Fruit fly (Drosophila melanogaster) whole organism, embryonic: Measurements from ENCODE around the gene CG9391.
A peak's percentile ranks its signal among the peaks of the same experiment; 100 is the strongest.

Source experiments
- ATbp ChIP-seq: fragments of 200-800 bp; sonication (Bioruptor generic); optimal IDR thresholded peaks from 2 replicates; lab custom pipeline; 2017; ENCODE audit warnings: missing biosample characterization, mild to moderate bottlenecking, missing genetic modification characterization, missing genetic modification reagents
- Adf1 ChIP-seq: fragments of 200-800 bp; sonication (Bioruptor generic); IDR thresholded peaks from 2 replicates; pipeline ENCODE4 v1.3.6; 2022; ENCODE audit warnings: missing biosample characterization, missing genetic modification characterization
- Atf-2 ChIP-seq: fragments of 200-800 bp; sonication (Bioruptor generic); optimal IDR thresholded peaks from 2 replicates; lab custom pipeline; 2016; ENCODE audit warnings: missing biosample characterization, missing genetic modification characterization
- Bdp1 ChIP-seq: fragments of 200-800 bp; sonication (Bioruptor generic); optimal IDR thresholded peaks from 3 replicates; lab custom pipeline; 2016; ENCODE audit warnings: missing biosample characterization, missing genetic modification characterization
- Bteb2 ChIP-seq: fragments of 200-800 bp; sonication (Bioruptor generic); optimal IDR thresholded peaks from 2 replicates; lab custom pipeline; 2016; ENCODE audit warnings: missing biosample characterization, missing genetic modification characterization
- CG10654 ChIP-seq: fragments of 200-800 bp; sonication (Bioruptor generic); optimal IDR thresholded peaks from 2 replicates; lab custom pipeline; 2016; ENCODE audit warnings: missing biosample characterization, missing genetic modification characterization
- CG12769 ChIP-seq: fragments of 200-800 bp; sonication (Bioruptor generic); optimal IDR thresholded peaks from 2 replicates; lab custom pipeline; 2019; ENCODE audit warnings: missing biosample characterization, mild to moderate bottlenecking, missing genetic modification characterization, moderate library complexity
- CG14441 ChIP-seq: fragments of 200-800 bp; sonication (Bioruptor generic); IDR thresholded peaks from 2 replicates; pipeline ENCODE4 v1.3.6; 2022; ENCODE audit warnings: missing biosample characterization, missing genetic modification characterization
- CG15269 ChIP-seq: fragments of 200-800 bp; sonication (Bioruptor generic); optimal IDR thresholded peaks from 2 replicates; lab custom pipeline; 2018; ENCODE audit warnings: missing biosample characterization, mild to moderate bottlenecking, missing genetic modification characterization, moderate library complexity
- CG1529 ChIP-seq: fragments of 200-800 bp; sonication (Bioruptor generic); optimal IDR thresholded peaks from 3 replicates; lab custom pipeline; 2018; ENCODE audit warnings: missing biosample characterization, missing genetic modification characterization
- CG17385 ChIP-seq: fragments of 200-800 bp; sonication (Bioruptor generic); optimal IDR thresholded peaks from 3 replicates; lab custom pipeline; 2018; ENCODE audit warnings: missing biosample characterization, mild to moderate bottlenecking, missing genetic modification characterization
- CG18476 ChIP-seq: fragments of 200-800 bp; sonication (Bioruptor generic); optimal IDR thresholded peaks from 2 replicates; lab custom pipeline; 2016; ENCODE audit warnings: missing biosample characterization, mild to moderate bottlenecking, missing genetic modification characterization
- CG2202 ChIP-seq: fragments of 200-800 bp; sonication (Bioruptor generic); optimal IDR thresholded peaks from 2 replicates; lab custom pipeline; 2018; ENCODE audit warnings: missing biosample characterization, mild to moderate bottlenecking, missing genetic modification characterization
- CG30403 ChIP-seq: fragments of 200-800 bp; sonication (Bioruptor generic); optimal IDR thresholded peaks from 3 replicates; lab custom pipeline; 2016; ENCODE audit warnings: missing biosample characterization, missing genetic modification characterization
- CG31224 ChIP-seq: fragments of 200-800 bp; sonication (Bioruptor generic); IDR thresholded peaks from 2 replicates; pipeline ENCODE4 v1.3.6; 2022; ENCODE audit warnings: missing biosample characterization, missing genetic modification characterization
- CG3407 ChIP-seq: fragments of 200-800 bp; sonication (Bioruptor generic); optimal IDR thresholded peaks from 2 replicates; lab custom pipeline; 2018; ENCODE audit warnings: missing biosample characterization, mild to moderate bottlenecking, missing genetic modification characterization
- CG6654 ChIP-seq: fragments of 200-800 bp; sonication (Bioruptor generic); optimal IDR thresholded peaks from 2 replicates; lab custom pipeline; 2017; ENCODE audit warnings: missing biosample characterization, mild to moderate bottlenecking, missing genetic modification characterization
- CG8478 ChIP-seq: fragments of >200 bp; optimal IDR thresholded peaks from 2 replicates; lab custom pipeline; 2018
- CG9215 ChIP-seq: fragments of 200-800 bp; sonication (Bioruptor generic); IDR thresholded peaks from 2 replicates; pipeline ENCODE4 v1.3.6; 2022; ENCODE audit warnings: missing biosample characterization, missing genetic modification characterization
- CoRest ChIP-seq: fragments of 200-800 bp; sonication (Bioruptor generic); optimal IDR thresholded peaks from 3 replicates; lab custom pipeline; 2018; ENCODE audit warnings: missing biosample characterization, mild to moderate bottlenecking, missing genetic modification characterization, moderate library complexity
- D19A ChIP-seq: fragments of 200-800 bp; optimal IDR thresholded peaks from 3 replicates; lab custom pipeline; 2019; ENCODE audit warnings: missing biosample characterization, mild to moderate bottlenecking, missing genetic modification characterization, moderate library complexity
- Dad ChIP-seq: fragments of 200-800 bp; sonication (Bioruptor generic); optimal IDR thresholded peaks from 3 replicates; lab custom pipeline; 2016; ENCODE audit warnings: missing biosample characterization, missing genetic modification characterization
- Dek ChIP-seq: fragments of 200-800 bp; sonication (Bioruptor generic); optimal IDR thresholded peaks from 3 replicates; lab custom pipeline; 2019; ENCODE audit warnings: missing biosample characterization, mild to moderate bottlenecking, missing genetic modification characterization, moderate library complexity
- Drgx ChIP-seq: fragments of 200-800 bp; sonication (Bioruptor generic); IDR thresholded peaks from 2 replicates; pipeline ENCODE4 v1.3.6; 2022; ENCODE audit warnings: missing biosample characterization, missing genetic modification characterization
- H15 ChIP-seq: fragments of 200-800 bp; sonication (Bioruptor generic); IDR thresholded peaks from 3 replicates; pipeline ENCODE4 v1.3.6; 2022; ENCODE audit warnings: missing biosample characterization, missing genetic modification characterization
- Hey ChIP-seq: fragments of 200-800 bp; sonication (Bioruptor generic); optimal IDR thresholded peaks from 3 replicates; lab custom pipeline; 2018; ENCODE audit warnings: missing biosample characterization, mild to moderate bottlenecking, missing genetic modification characterization
- HmgD ChIP-seq: fragments of 200-800 bp; sonication (Bioruptor generic); optimal IDR thresholded peaks from 3 replicates; lab custom pipeline; 2016; ENCODE audit warnings: missing biosample characterization, missing genetic modification characterization
- Kr ChIP-seq: fragments of 200-800 bp; sonication (Bioruptor generic); optimal IDR thresholded peaks from 2 replicates; lab custom pipeline; 2017; ENCODE audit warnings: missing biosample characterization, mild to moderate bottlenecking, missing genetic modification characterization
- NfI ChIP-seq: fragments of 200-800 bp; sonication (Bioruptor generic); optimal IDR thresholded peaks from 3 replicates; lab custom pipeline; 2018; ENCODE audit warnings: missing biosample characterization, mild to moderate bottlenecking, missing genetic modification characterization, moderate library complexity
- YL-1 ChIP-seq: fragments of 200-800 bp; sonication (Bioruptor generic); optimal IDR thresholded peaks from 3 replicates; lab custom pipeline; 2017; ENCODE audit warnings: missing biosample characterization, mild to moderate bottlenecking, missing genetic modification characterization
- aop ChIP-seq: fragments of 200-800 bp; sonication (Bioruptor generic); IDR thresholded peaks from 2 replicates; pipeline ENCODE4 v1.3.6; 2022; ENCODE audit warnings: missing biosample characterization, missing genetic modification characterization
- ara ChIP-seq: fragments of 200-800 bp; sonication (Bioruptor generic); IDR thresholded peaks from 2 replicates; pipeline ENCODE4 v1.3.6; 2022; ENCODE audit warnings: missing biosample characterization, missing genetic modification characterization
- ato ChIP-seq: fragments of 200-800 bp; sonication (Bioruptor generic); IDR thresholded peaks from 2 replicates; pipeline ENCODE4 v1.3.6; 2022; ENCODE audit warnings: missing biosample characterization, missing genetic modification characterization; ENCODE audit not compliant: partially characterized antibody
- bowl ChIP-seq: fragments of 200-800 bp; sonication (Bioruptor generic); IDR thresholded peaks from 2 replicates; pipeline ENCODE4 v1.3.6; 2022; ENCODE audit warnings: missing biosample characterization, missing genetic modification characterization
- cg ChIP-seq: fragments of 200-800 bp; sonication (Bioruptor generic); optimal IDR thresholded peaks from 3 replicates; lab custom pipeline; 2019; ENCODE audit warnings: missing biosample characterization, mild to moderate bottlenecking, missing genetic modification characterization, moderate library complexity
- crol ChIP-seq: fragments of 200-800 bp; sonication (Bioruptor generic); IDR thresholded peaks from 2 replicates; pipeline ENCODE4 v1.3.6; 2022; ENCODE audit warnings: missing biosample characterization, missing genetic modification characterization
- danr ChIP-seq: fragments of 200-800 bp; sonication (Bioruptor generic); IDR thresholded peaks from 2 replicates; pipeline ENCODE4 v1.3.6; 2022; ENCODE audit warnings: missing biosample characterization, missing genetic modification characterization
- emc ChIP-seq: fragments of 200-800 bp; sonication (Bioruptor generic); optimal IDR thresholded peaks from 2 replicates; lab custom pipeline; 2016; ENCODE audit warnings: missing biosample characterization, missing genetic modification characterization
- en ChIP-seq: fragments of 200-800 bp; sonication (Bioruptor generic); optimal IDR thresholded peaks from 2 replicates; lab custom pipeline; 2016; ENCODE audit warnings: missing biosample characterization, missing genetic modification characterization
- ewg ChIP-seq: fragments of 200-800 bp; sonication (Bioruptor generic); optimal IDR thresholded peaks from 3 replicates; lab custom pipeline; 2017; ENCODE audit warnings: mild to moderate bottlenecking, missing biosample characterization, missing genetic modification reagents, missing genetic modification characterization
- fru ChIP-seq: fragments of >200 bp; optimal IDR thresholded peaks from 2 replicates; lab custom pipeline; 2017
- grau ChIP-seq: fragments of 200-800 bp; optimal IDR thresholded peaks from 3 replicates; lab custom pipeline; 2019; ENCODE audit warnings: missing biosample characterization, mild to moderate bottlenecking, missing genetic modification characterization, moderate library complexity
- gro ChIP-seq: fragments of 200-800 bp; sonication (Bioruptor generic); optimal IDR thresholded peaks from 2 replicates; lab custom pipeline; 2016; ENCODE audit warnings: missing biosample characterization, missing genetic modification characterization
- gt ChIP-seq: fragments of 200-800 bp; sonication (Bioruptor generic); IDR thresholded peaks from 2 replicates; pipeline ENCODE4 v1.3.6; 2022; ENCODE audit warnings: missing biosample characterization, missing genetic modification characterization
- hb ChIP-seq: fragments of 200-800 bp; sonication (Bioruptor generic); IDR thresholded peaks from 3 replicates; pipeline ENCODE4 v1.3.6; 2022; ENCODE audit warnings: missing biosample characterization, missing genetic modification characterization; ENCODE audit not compliant: partially characterized antibody
- her ChIP-seq: fragments of 200-800 bp; sonication (Bioruptor generic); optimal IDR thresholded peaks from 2 replicates; lab custom pipeline; 2016; ENCODE audit warnings: missing biosample characterization, missing genetic modification characterization
- pum ChIP-seq: fragments of 200-800 bp; sonication (Bioruptor generic); optimal IDR thresholded peaks from 2 replicates; lab custom pipeline; 2016; ENCODE audit warnings: missing biosample characterization, missing genetic modification characterization
- salm ChIP-seq: fragments of 200-800 bp; sonication (Bioruptor generic); optimal IDR thresholded peaks from 2 replicates; lab custom pipeline; 2018; ENCODE audit warnings: missing biosample characterization, mild to moderate bottlenecking, missing genetic modification characterization
- sens ChIP-seq: fragments of 200-800 bp; sonication (Bioruptor generic); peaks from one replicate; lab custom pipeline; 2016; ENCODE audit warnings: missing biosample characterization, missing genetic modification characterization
- seq ChIP-seq: fragments of 200-800 bp; sonication (Bioruptor generic); IDR thresholded peaks from 2 replicates; pipeline ENCODE4 v1.3.6; 2022; ENCODE audit warnings: missing biosample characterization, missing genetic modification characterization
- tio ChIP-seq: fragments of 200-800 bp; sonication (Bioruptor generic); optimal IDR thresholded peaks from 2 replicates; lab custom pipeline; 2017; ENCODE audit warnings: missing biosample characterization, missing genetic modification characterization, inconsistent platforms
- trem ChIP-seq: fragments of 200-800 bp; optimal IDR thresholded peaks from 3 replicates; lab custom pipeline; 2019; ENCODE audit warnings: missing biosample characterization, mild to moderate bottlenecking, missing genetic modification characterization, moderate library complexity
- yki ChIP-seq: fragments of >200 bp; optimal IDR thresholded peaks from 3 replicates; lab custom pipeline; 2018
- zen ChIP-seq: fragments of 200-800 bp; sonication (Bioruptor generic); optimal IDR thresholded peaks from 3 replicates; lab custom pipeline; 2018; ENCODE audit warnings: missing biosample characterization, mild to moderate bottlenecking, missing genetic modification characterization, moderate library complexity

The CG9391 gene

dm6 chr3L:21251381-21251780 lies 16.8 kb downstream of the CG9391 start (continued):
- no peak for TF ChIP-seq ara (GFP tag; lab: Robert Waterston, UW)
- TF ChIP-seq CG30403 (GFP tag; lab: Kevin White, UChicago) = peak; percentile 1
- TF ChIP-seq emc = no peak
- TF ChIP-seq hb = no peak
- peak; percentile 52 for TF ChIP-seq CG15269 (tag; lab: Kevin White, UChicago)
- TF ChIP-seq Kr (GFP tag; lab: Kevin White, UChicago) = no peak
- no peak for TF ChIP-seq Hey (tag; lab: Kevin White, UChicago)
- TF ChIP-seq trem (tag; lab: Kevin White, UChicago) = no peak
- TF ChIP-seq gt = no peak
- no peak for TF ChIP-seq Dad
- no peak for TF ChIP-seq CG10654 (GFP tag; lab: Kevin White, UChicago)
- TF ChIP-seq aop (GFP tag; lab: Robert Waterston, UW) = no peak
- TF ChIP-seq Dek (tag; lab: Kevin White, UChicago) = no peak
- TF ChIP-seq YL-1 (GFP tag; lab: Kevin White, UChicago) = no peak
- TF ChIP-seq grau (tag; lab: Kevin White, UChicago) = peak; percentile 6
- no peak for TF ChIP-seq CG8478 (lab: Kevin White, UChicago)
- TF ChIP-seq CG17385 (GFP tag; lab: Kevin White, UChicago) = no peak
- TF ChIP-seq gro (GFP tag; lab: Kevin White, UChicago) = no peak
- TF ChIP-seq CG9215 (GFP tag; lab: Robert Waterston, UW) = 0 out of 2 replicates have a peak, but pooled peaks have one; percentile 17
- TF ChIP-seq CG2202 (tag; lab: Kevin White, UChicago) = no peak
- no peak for TF ChIP-seq her (GFP tag; lab: Kevin White, UChicago)
- no peak for TF ChIP-seq ewg (GFP tag; lab: Kevin White, UChicago)
- TF ChIP-seq pum = no peak
- TF ChIP-seq Drgx (GFP tag; lab: Robert Waterston, UW) = peak; percentile 41
- TF ChIP-seq Atf-2 (GFP tag; lab: Kevin White, UChicago) = no peak
- TF ChIP-seq zen = no peak
- TF ChIP-seq salm (tag; lab: Kevin White, UChicago) = no peak
- no peak for TF ChIP-seq CG18476 (GFP tag; lab: Kevin White, UChicago)
- no peak for TF ChIP-seq H15 (GFP tag; lab: Robert Waterston, UW)
- TF ChIP-seq ATbp (GFP tag; lab: Kevin White, UChicago) = no peak
- TF ChIP-seq fru (lab: Kevin White, UChicago) = no peak
- TF ChIP-seq Bteb2 (GFP tag; lab: Kevin White, UChicago) = no peak
- peak; percentile 38; the same call in 1 of the 2 replicates for TF ChIP-seq seq (GFP tag; lab: Robert Waterston, UW)
- no peak for TF ChIP-seq CoRest (tag; lab: Kevin White, UChicago)
- TF ChIP-seq Bdp1 = no peak
- no peak for TF ChIP-seq D19A (tag; lab: Kevin White, UChicago)
- TF ChIP-seq crol (GFP tag; lab: Robert Waterston, UW) = peak; percentile 73
- peak; percentile 12 for TF ChIP-seq CG12769
- no peak for TF ChIP-seq tio
- no peak for TF ChIP-seq CG3407 (GFP tag; lab: Kevin White, UChicago)
- TF ChIP-seq en (GFP tag; lab: Kevin White, UChicago) = no peak
- no peak for TF ChIP-seq danr
- no peak for TF ChIP-seq yki (lab: Kevin White, UChicago)
- TF ChIP-seq sens (GFP tag; lab: Kevin White, UChicago) = peak; percentile 73
- TF ChIP-seq HmgD (GFP tag; lab: Kevin White, UChicago) = no peak
- TF ChIP-seq bowl (GFP tag; lab: Robert Waterston, UW) = no peak
- TF ChIP-seq CG14441 = peak; percentile 64
- TF ChIP-seq CG31224 (GFP tag; lab: Robert Waterston, UW) = no peak
- TF ChIP-seq ato (GFP tag; lab: Robert Waterston, UW) = no peak
- no peak for TF ChIP-seq CG6654 (GFP tag; lab: Kevin White, UChicago)
- no peak for TF ChIP-seq cg (GFP tag; lab: Kevin White, UChicago)
- TF ChIP-seq Adf1 = peak; percentile 7; the same call in 1 of the 2 replicates
- TF ChIP-seq CG1529 = no peak
- TF ChIP-seq NfI (GFP tag; lab: Kevin White, UChicago) = peak; percentile 1
